Worm (Caenorhabditis elegans) whole organism, young adult: ENCODE data around the gene R07B1.9.

Source experiments
- B0019.2 ChIP-seq: fragments of 200-800 bp; sonication (Bioruptor generic); conservative IDR thresholded peaks from 2 replicates; pipeline ENCODE4 v1.3.6; 2022; ENCODE audit warnings: missing genetic modification reagents, missing genetic modification characterization, missing compliant biosample characterization
- B0035.1 ChIP-seq: sonication (generic microtip); optimal IDR thresholded peaks from 2 replicates; lab custom pipeline; 2016; ENCODE audit warnings: missing genetic modification characterization, mild to moderate bottlenecking, missing compliant biosample characterization, missing genotype, missing genetic modification reagents
- D2030.7 ChIP-seq: fragments of 200-800 bp; sonication (Bioruptor generic); IDR thresholded peaks from 2 replicates; pipeline ENCODE4 v1.3.6; 2022; ENCODE audit warnings: missing genetic modification reagents, missing genetic modification characterization, missing compliant biosample characterization
- F10E7.11 ChIP-seq: sonication (generic microtip); optimal IDR thresholded peaks from 2 replicates; lab custom pipeline; 2017; ENCODE audit warnings: mild to moderate bottlenecking, missing genetic modification characterization, moderate library complexity, missing compliant biosample characterization
- F33H1.4 ChIP-seq: fragments of 200-800 bp; sonication (Bioruptor generic); IDR thresholded peaks from 2 replicates; pipeline ENCODE4 v1.3.6; 2022; ENCODE audit warnings: missing genetic modification reagents, missing genetic modification characterization, missing compliant biosample characterization
- F52B5.7 ChIP-seq: sonication (generic microtip); optimal IDR thresholded peaks from 2 replicates; lab custom pipeline; 2016; ENCODE audit warnings: mild to moderate bottlenecking, missing genetic modification characterization, missing compliant biosample characterization
- F57A8.1 ChIP-seq: fragments of 200-800 bp; sonication (Bioruptor generic); optimal IDR thresholded peaks from 2 replicates; lab custom pipeline; 2018; ENCODE audit warnings: mild to moderate bottlenecking, missing genetic modification characterization, moderate library complexity, missing compliant biosample characterization
- F57C9.4 ChIP-seq: sonication (generic microtip); optimal IDR thresholded peaks from 2 replicates; lab custom pipeline; 2017; ENCODE audit warnings: mild to moderate bottlenecking, missing genetic modification characterization, missing compliant biosample characterization
- K11D2.4 ChIP-seq: fragments of 200-800 bp; sonication (Bioruptor generic); IDR thresholded peaks from 2 replicates; pipeline ENCODE4 v1.3.6; 2022; ENCODE audit warnings: missing genetic modification reagents, missing genetic modification characterization, missing compliant biosample characterization
- T07F8.4 ChIP-seq: sonication (generic microtip); optimal IDR thresholded peaks from 2 replicates; lab custom pipeline; 2016; ENCODE audit warnings: mild to moderate bottlenecking, missing genetic modification characterization, moderate library complexity, missing compliant biosample characterization
- T26A5.8 ChIP-seq: sonication (generic microtip); optimal IDR thresholded peaks from 2 replicates; lab custom pipeline; 2016; ENCODE audit warnings: missing genetic modification characterization, missing compliant biosample characterization
- Y56A3A.18 ChIP-seq: fragments of 200-800 bp; sonication (Bioruptor generic); IDR thresholded peaks from 2 replicates; pipeline ENCODE4 v1.3.6; 2022; ENCODE audit warnings: missing genetic modification reagents, missing genetic modification characterization, missing compliant biosample characterization
- Y67H2A.10 ChIP-seq: fragments of 200-800 bp; sonication (Bioruptor generic); conservative IDR thresholded peaks from 2 replicates; pipeline ENCODE4 v1.3.6; 2022; ENCODE audit warnings: missing genetic modification reagents, missing genetic modification characterization, missing compliant biosample characterization
- Y79H2A.3 ChIP-seq: fragments of 200-800 bp; sonication (Bioruptor generic); conservative IDR thresholded peaks from 2 replicates; pipeline ENCODE4 v1.3.6; 2022; ENCODE audit warnings: missing genetic modification reagents, missing genetic modification characterization, missing compliant biosample characterization
- Y95B8A.8 ChIP-seq: fragments of 200-800 bp; sonication (Bioruptor generic); IDR thresholded peaks from 2 replicates; pipeline ENCODE4 v1.3.6; 2022; ENCODE audit warnings: missing genetic modification reagents, missing genetic modification characterization, missing compliant biosample characterization
- attf-3 ChIP-seq: fragments of 200-800 bp; sonication (Bioruptor generic); conservative IDR thresholded peaks from 2 replicates; pipeline ENCODE4 v1.3.6; 2022; ENCODE audit warnings: missing genetic modification reagents, missing genetic modification characterization, missing compliant biosample characterization
- attf-6 ChIP-seq: fragments of 200-800 bp; sonication (Bioruptor generic); IDR thresholded peaks from 2 replicates; pipeline ENCODE4 v1.3.6; 2022; ENCODE audit warnings: missing genetic modification reagents, missing genetic modification characterization, missing compliant biosample characterization
- ceh-100 ChIP-seq: fragments of 200-800 bp; sonication (Bioruptor generic); IDR thresholded peaks from 2 replicates; pipeline ENCODE4 v1.3.6; 2022; ENCODE audit warnings: missing genetic modification reagents, missing genetic modification characterization, missing compliant biosample characterization
- ceh-91 ChIP-seq: fragments of 200-800 bp; sonication (Bioruptor generic); IDR thresholded peaks from 2 replicates; pipeline ENCODE4 v1.3.6; 2022; ENCODE audit warnings: missing genetic modification reagents, missing genetic modification characterization, missing compliant biosample characterization
- die-1 ChIP-seq: sonication (generic microtip); optimal IDR thresholded peaks from 2 replicates; lab custom pipeline; 2016; ENCODE audit warnings: missing genotype, mild to moderate bottlenecking, missing genetic modification characterization, missing compliant biosample characterization
- egrh-3 ChIP-seq: fragments of 200-800 bp; sonication (Bioruptor generic); IDR thresholded peaks from 2 replicates; pipeline ENCODE4 v1.3.6; 2022; ENCODE audit warnings: missing genetic modification reagents, missing genetic modification characterization, missing compliant biosample characterization
- gei-17 ChIP-seq: fragments of 200-800 bp; sonication (Bioruptor generic); optimal IDR thresholded peaks from 2 replicates; lab custom pipeline; 2018; ENCODE audit warnings: mild to moderate bottlenecking, missing genetic modification characterization, missing compliant biosample characterization
- hsf-1 ChIP-seq: fragments of 200-800 bp; sonication (Bioruptor generic); IDR thresholded peaks from 2 replicates; pipeline ENCODE4 v1.3.6; 2022; ENCODE audit warnings: missing genetic modification reagents, missing genetic modification characterization, missing compliant biosample characterization
- lir-1 ChIP-seq: fragments of 200-800 bp; sonication (Bioruptor generic); conservative IDR thresholded peaks from 2 replicates; pipeline ENCODE4 v1.3.6; 2022; ENCODE audit warnings: missing genetic modification reagents, missing genetic modification characterization, missing compliant biosample characterization
- lsl-1 ChIP-seq: fragments of 200-800 bp; sonication (Bioruptor generic); optimal IDR thresholded peaks from 2 replicates; lab custom pipeline; 2018; ENCODE audit warnings: mild to moderate bottlenecking, missing genetic modification characterization, moderate library complexity, missing compliant biosample characterization
- mxl-1 ChIP-seq: sonication (generic microtip); optimal IDR thresholded peaks from 2 replicates; lab custom pipeline; 2016; ENCODE audit warnings: missing genetic modification characterization, missing compliant biosample characterization
- nfya-2 ChIP-seq: fragments of 200-800 bp; sonication (Bioruptor generic); IDR thresholded peaks from 2 replicates; pipeline ENCODE4 v1.3.6; 2022; ENCODE audit warnings: missing genetic modification reagents, missing genetic modification characterization, missing compliant biosample characterization
- nfyb-1 ChIP-seq: fragments of 200-800 bp; sonication (Bioruptor generic); IDR thresholded peaks from 2 replicates; pipeline ENCODE4 v1.3.6; 2022; ENCODE audit warnings: missing genetic modification reagents, missing genetic modification characterization, missing compliant biosample characterization
- nhr-120 ChIP-seq: fragments of 200-800 bp; sonication (Bioruptor generic); IDR thresholded peaks from 2 replicates; pipeline ENCODE4 v1.3.6; 2022; ENCODE audit warnings: missing genetic modification characterization, missing compliant biosample characterization
- nhr-80 ChIP-seq: sonication (generic microtip); optimal IDR thresholded peaks from 2 replicates; lab custom pipeline; 2016; ENCODE audit warnings: missing genetic modification characterization, missing compliant biosample characterization
- rcor-1 ChIP-seq: fragments of 200-800 bp; sonication (Bioruptor generic); IDR thresholded peaks from 2 replicates; pipeline ENCODE4 v1.3.6; 2022; ENCODE audit warnings: missing genetic modification reagents, missing genetic modification characterization, missing compliant biosample characterization
- repo-1 ChIP-seq: sonication (generic microtip); optimal IDR thresholded peaks from 2 replicates; lab custom pipeline; 2017; ENCODE audit warnings: mild to moderate bottlenecking, missing genetic modification characterization, missing compliant biosample characterization
- sea-2 ChIP-seq: fragments of 200-800 bp; sonication (Bioruptor generic); IDR thresholded peaks from 2 replicates; pipeline ENCODE4 v1.3.6; 2022; ENCODE audit warnings: missing genetic modification characterization, missing compliant biosample characterization
- zfh-2 ChIP-seq: fragments of 200-800 bp; sonication (Bioruptor generic); conservative IDR thresholded peaks from 2 replicates; pipeline ENCODE4 v1.3.6; 2022; ENCODE audit warnings: missing genetic modification reagents, missing genetic modification characterization, missing compliant biosample characterization
- ztf-26 ChIP-seq: sonication (generic microtip); optimal IDR thresholded peaks from 2 replicates; lab custom pipeline; 2017; ENCODE audit warnings: missing genetic modification characterization, missing compliant biosample characterization
- ztf-28 ChIP-seq: fragments of 200-800 bp; sonication (Bioruptor generic); IDR thresholded peaks from 2 replicates; pipeline ENCODE4 v1.3.6; 2022; ENCODE audit warnings: missing genetic modification reagents, missing genetic modification characterization, missing compliant biosample characterization
- ztf-6 ChIP-seq: fragments of 200-800 bp; sonication (Bioruptor generic); IDR thresholded peaks from 2 replicates; pipeline ENCODE4 v1.3.6; 2022; ENCODE audit warnings: missing genetic modification reagents, missing genetic modification characterization, missing compliant biosample characterization

R07B1.9 gene

ce11 chrX:9918997-9919396 is 41.8 kb downstream of the R07B1.9 start, which contains the start of gene folr-1:
Gene folr-1 (plus strand): TSS chrX:9919297.
- TF ChIP-seq F52B5.7 (no peak), F10E7.11 (tag; lab: Kevin White, UChicago) (no peak), nhr-120 (GFP tag; lab: Robert Waterston, UW) (no peak), ceh-91 (GFP tag; lab: Robert Waterston, UW) (no peak), F57A8.1 (GFP tag; lab: Kevin White, UChicago) (no peak), F33H1.4 (GFP tag; lab: Robert Waterston, UW) (no peak), Y67H2A.10 (GFP tag; lab: Robert Waterston, UW) (no peak), mxl-1 (tag; lab: Kevin White, UChicago) (no peak), ztf-28 (GFP tag; lab: Robert Waterston, UW) (no peak), T07F8.4 (no peak), T26A5.8 (tag; lab: Kevin White, UChicago) (no peak), attf-3 (GFP tag; lab: Robert Waterston, UW) (no peak), lir-1 (no peak), nfya-2 (GFP tag; lab: Robert Waterston, UW) (no peak), egrh-3 (GFP tag; lab: Robert Waterston, UW) (no peak), sea-2 (GFP tag; lab: Robert Waterston, UW) (no peak), zfh-2 (no peak)

ce11 chrX:9921257-9921656 is 44.0 kb downstream of the R07B1.9 start, which contains the start of gene C17G1.2:
Gene C17G1.2 (plus strand): TSS chrX:9921557.
- TF ChIP-seq B0035.1 (tag; lab: Kevin White, UChicago) (no peak), K11D2.4 (GFP tag; lab: Robert Waterston, UW) (no peak), die-1 (tag; lab: Kevin White, UChicago) (no peak), F10E7.11 (tag; lab: Kevin White, UChicago) (no peak), nfyb-1 (no peak), F57C9.4 (tag; lab: Kevin White, UChicago) (no peak), ceh-100 (GFP tag; lab: Robert Waterston, UW) (no peak), D2030.7 (GFP tag; lab: Robert Waterston, UW) (no peak), attf-6 (GFP tag; lab: Robert Waterston, UW) (no peak), Y56A3A.18 (no peak), rcor-1 (GFP tag; lab: Robert Waterston, UW) (no peak), Y79H2A.3 (GFP tag; lab: Robert Waterston, UW) (no peak), Y95B8A.8 (GFP tag; lab: Robert Waterston, UW) (no peak), lsl-1 (GFP tag; lab: Kevin White, UChicago) (no peak), B0019.2 (GFP tag; lab: Robert Waterston, UW) (no peak), ztf-6 (no peak), hsf-1 (GFP tag; lab: Robert Waterston, UW) (no peak), gei-17 (no peak)
- TF ChIP-seq, all 124 proteins: peak for 0

- peak; percentile 38 for TF ChIP-seq nhr-80
- no peak for TF ChIP-seq ztf-26 (tag; lab: Kevin White, UChicago)
- TF ChIP-seq attf-3 (GFP tag; lab: Robert Waterston, UW) = no peak
- no peak for TF ChIP-seq repo-1 (tag; lab: Kevin White, UChicago)
Measured at ce11 chrX:9924962-9925361, 47.7 kb downstream of the R07B1.9 start, which contains the start of gene ugt-23. Gene ugt-23 (minus strand): TSS chrX:9925173.
